Worm (Caenorhabditis elegans): ENCODE results near the gene cutl-11.

Gene cutl-11

DNA sequence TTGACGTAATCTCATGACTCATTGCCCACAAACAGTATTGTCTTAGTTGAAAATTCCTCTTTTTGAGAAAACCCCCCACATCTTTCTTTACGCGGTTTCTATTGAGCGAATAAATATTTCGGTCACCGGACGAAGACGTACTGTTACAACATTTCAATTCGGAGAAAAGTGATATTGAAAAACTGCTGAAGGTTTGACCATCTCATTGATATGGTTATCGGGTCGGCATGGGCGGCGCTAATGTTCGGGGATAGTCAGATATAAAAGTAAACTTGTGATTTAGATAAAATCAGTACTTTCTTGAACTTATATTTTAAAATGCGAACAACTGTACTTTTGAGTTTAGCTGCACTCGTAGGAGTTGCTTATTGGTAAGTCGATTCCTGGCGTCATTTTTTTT lies 3.5 kb downstream of the cutl-11 start, which contains the start of gene T04F8.8:
TSS of gene T04F8.8 (plus strand) at position 301 of the 400 bp plus-strand sequence.
- TF ChIP-seq ztf-23 (GFP tag; IDR thresholded peaks at IDR 0.05) (no peak), flt-1 (GFP tag; IDR thresholded peaks at IDR 0.05) (no peak)

DNA sequence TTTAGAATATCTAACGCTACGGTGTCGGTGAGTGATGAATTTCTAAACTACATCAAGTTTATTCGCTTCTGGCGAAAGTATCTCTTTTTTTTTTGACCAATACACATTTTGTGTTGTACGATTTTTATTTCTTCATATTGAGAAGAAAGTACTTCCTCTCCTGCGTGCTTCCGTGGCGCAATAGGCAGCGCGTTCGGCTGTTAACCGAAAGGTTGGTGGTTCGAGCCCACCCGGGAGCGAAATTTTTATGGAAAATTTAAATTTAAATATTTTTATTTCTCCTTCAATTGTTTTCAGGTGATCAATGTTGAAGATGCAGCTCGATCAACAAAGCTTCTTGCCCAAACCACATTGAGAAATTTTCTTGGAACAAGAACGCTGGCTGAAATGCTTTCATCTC lies 5.1 kb downstream of the cutl-11 start:
- no peak for TF ChIP-seq klf-2 (GFP tag; conservative IDR thresholded peaks at IDR 0.05)
- TF ChIP-seq flt-1 (GFP tag; IDR thresholded peaks at IDR 0.05), result 0 out of 2 replicates have a peak, but pooled peaks have one; percentile 39
- TF ChIP-seq med-1 (GFP tag; optimal IDR thresholded peaks at IDR 0.05; ENCODE audit: insufficient read depth), result no peak
- TF ChIP-seq T22C8.4 (GFP tag; IDR thresholded peaks at IDR 0.05), result peak; percentile 55; the same call in 1 of the 2 replicates
- TF ChIP-seq ztf-29 (GFP tag; IDR thresholded peaks at IDR 0.05), result no peak
- TF ChIP-seq cog-1 (tag; optimal IDR thresholded peaks at IDR 0.05), result no peak

DNA sequence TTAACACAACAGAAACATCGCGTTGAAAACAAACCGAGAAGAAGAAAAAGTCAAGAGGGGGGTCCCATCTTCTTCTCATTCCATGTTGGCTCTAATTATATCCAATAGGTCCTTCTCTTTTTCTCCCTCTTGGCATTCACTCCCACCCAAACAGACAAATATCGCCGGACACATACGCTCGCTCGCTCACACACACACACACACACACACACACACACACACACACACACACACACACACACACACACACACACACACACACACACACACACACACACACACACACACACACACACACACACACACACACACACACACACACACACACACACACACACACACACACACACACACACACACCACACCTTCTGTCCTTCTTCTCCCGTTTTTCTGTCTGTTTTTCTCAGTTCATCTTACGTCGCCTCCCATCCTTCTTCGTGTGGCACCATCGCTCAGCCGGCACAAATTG lies 6.8 kb downstream of the cutl-11 start, which contains the start of gene sto-4:
TSS of gene sto-4 (plus strand) at position 360 of the 469 bp plus-strand sequence.
- TF ChIP-seq flt-1 (GFP tag; IDR thresholded peaks at IDR 0.05) (peak; percentile 72; the same call in 1 of the 2 replicates), klf-2 (GFP tag; conservative IDR thresholded peaks at IDR 0.05) (0 out of 2 replicates have a peak, but pooled peaks have one; percentile 31), cog-1 (tag; optimal IDR thresholded peaks at IDR 0.05) (peak; percentile 62), ztf-23 (GFP tag; IDR thresholded peaks at IDR 0.05) (0 out of 2 replicates have a peak, but pooled peaks have one; percentile 51)

DNA sequence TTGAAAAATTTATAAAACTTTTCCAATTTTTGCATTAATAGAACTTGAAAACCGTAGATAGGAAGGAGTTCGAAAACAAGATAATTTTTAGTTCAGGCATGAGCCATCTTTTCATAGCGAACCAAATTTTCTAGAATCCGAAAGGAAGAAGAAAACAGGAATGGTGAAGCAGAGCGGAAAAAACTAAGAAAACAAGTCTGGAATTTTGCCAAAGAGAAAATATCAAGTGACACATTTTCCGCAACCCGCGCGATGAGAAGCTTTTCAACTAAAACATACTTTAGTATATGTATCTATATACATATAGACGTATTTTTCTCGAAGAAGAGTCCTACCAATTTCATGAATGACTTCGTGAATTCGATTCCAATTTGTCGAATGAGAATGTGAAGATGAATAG lies 9.1 kb downstream of the cutl-11 start:
- no peak for TF ChIP-seq ztf-29 (GFP tag; IDR thresholded peaks at IDR 0.05)
- TF ChIP-seq cog-1 (tag; optimal IDR thresholded peaks at IDR 0.05), result no peak
- TF ChIP-seq ztf-23 (GFP tag; IDR thresholded peaks at IDR 0.05), result no peak
- no peak for TF ChIP-seq flt-1 (GFP tag; IDR thresholded peaks at IDR 0.05)
- no peak for TF ChIP-seq med-1 (GFP tag; optimal IDR thresholded peaks at IDR 0.05; ENCODE audit: insufficient read depth)

ce11 chrX:11640463-11640995 lies 10.1 kb downstream of the cutl-11 start:
- no peak for TF ChIP-seq cog-1 (tag; optimal IDR thresholded peaks at IDR 0.05)
- TF ChIP-seq flt-1 (GFP tag; IDR thresholded peaks at IDR 0.05), result no peak
- TF ChIP-seq med-1 (GFP tag; optimal IDR thresholded peaks at IDR 0.05; ENCODE audit: insufficient read depth), result no peak
- TF ChIP-seq tab-1 (GFP tag; IDR thresholded peaks at IDR 0.05), result no peak
- no peak for TF ChIP-seq T22C8.4 (GFP tag; IDR thresholded peaks at IDR 0.05)

- TF ChIP-seq tab-1 (GFP tag; IDR thresholded peaks at IDR 0.05) (no peak), ztf-23 (GFP tag; IDR thresholded peaks at IDR 0.05) (no peak), ref-1 (GFP tag; conservative IDR thresholded peaks at IDR 0.05) (no peak), med-1 (GFP tag; optimal IDR thresholded peaks at IDR 0.05; ENCODE audit: insufficient read depth) (no peak), flt-1 (GFP tag; IDR thresholded peaks at IDR 0.05) (no peak), klf-2 (GFP tag; conservative IDR thresholded peaks at IDR 0.05) (no peak), T22C8.4 (GFP tag; IDR thresholded peaks at IDR 0.05) (no peak), ztf-29 (GFP tag; IDR thresholded peaks at IDR 0.05) (no peak), cog-1 (tag; optimal IDR thresholded peaks at IDR 0.05) (no peak)
These were observed 11.7 kb downstream of the cutl-11 start for ce11 chrX:11638987-11639386.

DNA sequence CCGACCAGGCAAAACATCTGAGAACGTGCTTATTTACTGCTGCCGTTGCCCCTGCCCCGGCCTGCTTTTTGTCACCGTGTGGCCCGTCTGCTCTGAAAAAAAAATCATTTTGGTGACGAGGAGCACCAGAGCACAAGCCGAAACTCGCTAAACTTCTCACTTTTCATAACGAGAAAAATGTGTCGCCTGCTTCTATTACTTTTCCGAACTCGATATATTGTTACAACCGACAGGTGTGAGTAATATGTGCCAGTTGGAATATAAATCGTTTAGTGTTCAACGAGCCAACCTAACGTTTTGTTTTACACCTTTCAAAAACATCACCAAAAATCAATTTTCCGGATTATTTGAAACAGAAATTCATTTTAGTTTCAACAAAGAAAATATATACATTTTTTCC lies 12.9 kb downstream of the cutl-11 start:
- no peak for TF ChIP-seq ztf-23 (GFP tag; IDR thresholded peaks at IDR 0.05)
- no peak for TF ChIP-seq tab-1 (GFP tag; IDR thresholded peaks at IDR 0.05)
- TF ChIP-seq T22C8.4 (GFP tag; IDR thresholded peaks at IDR 0.05), result no peak
- TF ChIP-seq med-1 (GFP tag; optimal IDR thresholded peaks at IDR 0.05; ENCODE audit: insufficient read depth), result no peak
- no peak for TF ChIP-seq ztf-29 (GFP tag; IDR thresholded peaks at IDR 0.05)
- TF ChIP-seq flt-1 (GFP tag; IDR thresholded peaks at IDR 0.05), result no peak
- no peak for TF ChIP-seq klf-2 (GFP tag; conservative IDR thresholded peaks at IDR 0.05)
- no peak for TF ChIP-seq ref-1 (GFP tag; conservative IDR thresholded peaks at IDR 0.05)
- no peak for TF ChIP-seq cog-1 (tag; optimal IDR thresholded peaks at IDR 0.05)

DNA sequence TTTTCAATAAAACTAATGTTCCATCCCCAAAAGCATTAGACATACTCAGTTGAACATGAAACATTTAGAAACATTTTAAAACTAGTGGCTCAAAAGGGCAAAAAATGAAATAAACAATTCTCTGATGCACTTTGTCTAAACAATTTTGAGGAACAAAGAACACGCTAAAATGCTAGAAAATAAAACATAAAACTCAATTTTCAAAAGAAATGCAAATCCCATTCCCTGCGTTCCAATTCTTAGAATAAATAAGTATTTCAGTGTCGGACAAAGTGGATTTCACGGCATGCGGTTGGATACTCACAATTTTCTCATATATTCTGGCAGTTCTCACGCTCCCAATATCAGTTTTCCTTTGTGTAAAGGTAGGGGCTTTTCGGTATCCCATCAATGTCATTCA lies 17.4 kb downstream of the cutl-11 start:
- TF ChIP-seq ref-1 (GFP tag; conservative IDR thresholded peaks at IDR 0.05) (no peak), tab-1 (GFP tag; IDR thresholded peaks at IDR 0.05) (no peak), ztf-29 (GFP tag; IDR thresholded peaks at IDR 0.05) (no peak), cog-1 (tag; optimal IDR thresholded peaks at IDR 0.05) (no peak), T22C8.4 (GFP tag; IDR thresholded peaks at IDR 0.05) (no peak), klf-2 (GFP tag; conservative IDR thresholded peaks at IDR 0.05) (no peak), ztf-23 (GFP tag; IDR thresholded peaks at IDR 0.05) (no peak), flt-1 (GFP tag; IDR thresholded peaks at IDR 0.05) (no peak), med-1 (GFP tag; optimal IDR thresholded peaks at IDR 0.05; ENCODE audit: insufficient read depth) (no peak)

DNA sequence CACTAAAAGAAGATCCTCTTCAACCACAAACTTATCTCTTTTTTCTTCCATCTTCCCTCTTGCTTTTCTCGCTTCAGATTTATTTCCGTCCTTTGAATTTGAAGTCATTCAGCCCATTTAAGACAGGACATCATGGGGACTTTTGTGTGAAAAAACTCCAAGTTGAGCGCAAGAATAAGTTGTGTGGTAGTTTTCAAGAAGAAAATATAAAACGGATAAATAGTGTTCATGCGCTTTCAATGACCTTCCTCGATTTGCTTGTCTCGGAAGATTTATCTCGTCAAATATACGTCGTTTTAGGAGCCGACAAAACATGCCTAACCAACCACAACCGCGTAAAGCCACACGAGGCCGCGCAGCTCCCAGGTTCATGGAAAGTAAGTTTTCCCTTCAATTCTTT lies 18.5 kb downstream of the cutl-11 start, which contains the start of gene sto-6:
TSS of gene sto-6 (plus strand) at position 301 of the 400 bp plus-strand sequence.
- TF ChIP-seq cog-1 (tag; optimal IDR thresholded peaks at IDR 0.05) (no peak), flt-1 (GFP tag; IDR thresholded peaks at IDR 0.05) (no peak), med-1 (GFP tag; optimal IDR thresholded peaks at IDR 0.05; ENCODE audit: insufficient read depth) (no peak), ztf-23 (GFP tag; IDR thresholded peaks at IDR 0.05) (no peak)

- no peak for TF ChIP-seq cog-1 (tag; optimal IDR thresholded peaks at IDR 0.05)
- no peak for TF ChIP-seq tab-1 (GFP tag; IDR thresholded peaks at IDR 0.05)
- TF ChIP-seq ztf-29 (GFP tag; IDR thresholded peaks at IDR 0.05), result no peak
- no peak for TF ChIP-seq ztf-23 (GFP tag; IDR thresholded peaks at IDR 0.05)
- no peak for TF ChIP-seq flt-1 (GFP tag; IDR thresholded peaks at IDR 0.05)
- TF ChIP-seq klf-2 (GFP tag; conservative IDR thresholded peaks at IDR 0.05), result no peak
- no peak for TF ChIP-seq ref-1 (GFP tag; conservative IDR thresholded peaks at IDR 0.05)
- no peak for TF ChIP-seq T22C8.4 (GFP tag; IDR thresholded peaks at IDR 0.05)
- no peak for TF ChIP-seq med-1 (GFP tag; optimal IDR thresholded peaks at IDR 0.05; ENCODE audit: insufficient read depth)
These were observed 20.2 kb downstream of the cutl-11 start for ce11 chrX:11630499-11630898.
